Worm (Caenorhabditis elegans) whole organism, L2 larva: ENCODE measurements around the gene B0454.26.

Experiments
- C34F6.9 ChIP-seq: fragments of 150-350 bp; optimal IDR thresholded peaks from 2 replicates; lab custom pipeline; 2014; ENCODE audit warnings: missing biosample characterization, missing genetic modification characterization
- R02D3.7 ChIP-seq: fragments of 150-350 bp; optimal IDR thresholded peaks from 2 replicates; lab custom pipeline; 2014; ENCODE audit warnings: missing biosample characterization, missing genetic modification characterization
- Y55F3AM.14 ChIP-seq: fragments of 200-800 bp; sonication (Bioruptor generic); optimal IDR thresholded peaks from 2 replicates; lab custom pipeline; 2018; ENCODE audit warnings: mild to moderate bottlenecking, missing genetic modification characterization, missing compliant biosample characterization
- alr-1 ChIP-seq: fragments of 150-350 bp; optimal IDR thresholded peaks from 2 replicates; lab custom pipeline; 2014; ENCODE audit warnings: missing biosample characterization, missing genetic modification characterization
- aly-2 ChIP-seq: fragments of 150-350 bp; optimal IDR thresholded peaks from 2 replicates; lab custom pipeline; 2014; ENCODE audit warnings: missing biosample characterization, missing genetic modification characterization
- ama-1 ChIP-seq: fragments of 150-350 bp; optimal IDR thresholded peaks from 2 replicates; lab custom pipeline; 2018; ENCODE audit warnings: inconsistent platforms
- blmp-1 ChIP-seq: sonication (generic microtip); optimal IDR thresholded peaks from 2 replicates; lab custom pipeline; 2017; ENCODE audit warnings: missing genetic modification characterization, mild to moderate bottlenecking, missing compliant biosample characterization, antibody characterized with exemption, moderate library complexity; ENCODE audit not compliant: insufficient read depth
- ceh-16 ChIP-seq: fragments of 150-350 bp; optimal IDR thresholded peaks from 2 replicates; lab custom pipeline; 2014; ENCODE audit warnings: missing biosample characterization, missing genetic modification characterization
- ceh-82 ChIP-seq: fragments of 150-350 bp; optimal IDR thresholded peaks from 2 replicates; lab custom pipeline; 2014; ENCODE audit warnings: missing biosample characterization, missing genetic modification characterization
- crh-2 ChIP-seq: sonication (generic microtip); optimal IDR thresholded peaks from 2 replicates; lab custom pipeline; 2017; ENCODE audit warnings: missing biosample characterization, missing genetic modification characterization
- dmd-4 ChIP-seq: sonication (generic microtip); optimal IDR thresholded peaks from 2 replicates; lab custom pipeline; 2017; ENCODE audit warnings: missing biosample characterization, missing genetic modification characterization
- egl-27 ChIP-seq: sonication (generic microtip); optimal IDR thresholded peaks from 3 replicates; lab custom pipeline; 2017; ENCODE audit warnings: missing biosample characterization, missing genetic modification reagents, missing genetic modification characterization
- elt-3 ChIP-seq: sonication (generic microtip); optimal IDR thresholded peaks from 2 replicates; lab custom pipeline; 2017; ENCODE audit warnings: missing biosample characterization, missing genetic modification characterization
- fos-1 ChIP-seq: fragments of 150-350 bp; optimal IDR thresholded peaks from 2 replicates; lab custom pipeline; 2014; ENCODE audit warnings: missing biosample characterization, missing genetic modification characterization
- gmeb-1 ChIP-seq: fragments of 150-350 bp; optimal IDR thresholded peaks from 2 replicates; lab custom pipeline; 2014; ENCODE audit warnings: missing biosample characterization, missing genetic modification characterization
- lin-11 ChIP-seq: fragments of 150-350 bp; sonication (generic microtip); optimal IDR thresholded peaks from 2 replicates; lab custom pipeline; 2014; ENCODE audit warnings: missing biosample characterization, missing genetic modification characterization, inconsistent platforms, mixed read lengths
- lsy-2 ChIP-seq, 2 experiments: fragments of 150-350 bp in 1 of 2; sonication (generic microtip) in 1 of 2; optimal IDR thresholded peaks; 2 replicates each; lab custom pipeline; 2014 to 2017; ENCODE audit warnings: missing biosample characterization in 2 of 2, missing genetic modification characterization in 2 of 2
- mbf-1 ChIP-seq: sonication (generic microtip); optimal IDR thresholded peaks from 2 replicates; lab custom pipeline; 2017; ENCODE audit warnings: missing biosample characterization, missing genetic modification characterization
- nhr-10 ChIP-seq: sonication (generic microtip); optimal IDR thresholded peaks from 2 replicates; lab custom pipeline; 2017; ENCODE audit warnings: missing biosample characterization, missing genetic modification characterization
- nhr-11 ChIP-seq: fragments of 150-350 bp; optimal IDR thresholded peaks from 2 replicates; lab custom pipeline; 2014; ENCODE audit warnings: missing biosample characterization, missing genetic modification characterization
- nhr-12 ChIP-seq: fragments of 150-350 bp; optimal IDR thresholded peaks from 2 replicates; lab custom pipeline; 2014; ENCODE audit warnings: missing biosample characterization, missing genetic modification characterization
- nhr-21 ChIP-seq: fragments of 150-350 bp; optimal IDR thresholded peaks from 2 replicates; lab custom pipeline; 2014; ENCODE audit warnings: missing biosample characterization, missing genetic modification characterization
- nhr-6 ChIP-seq: fragments of 150-350 bp; optimal IDR thresholded peaks from 2 replicates; lab custom pipeline; 2014; ENCODE audit warnings: missing biosample characterization, missing genetic modification characterization
- sem-4 ChIP-seq: fragments of 150-350 bp; optimal IDR thresholded peaks from 2 replicates; lab custom pipeline; 2014; ENCODE audit warnings: missing biosample characterization, missing genetic modification reagents, missing genetic modification characterization
- skn-1 ChIP-seq: sonication (generic microtip); optimal IDR thresholded peaks from 2 replicates; lab custom pipeline; 2017; ENCODE audit warnings: missing biosample characterization, missing genetic modification characterization
- sma-3 ChIP-seq: sonication (generic microtip); optimal IDR thresholded peaks from 2 replicates; lab custom pipeline; 2016; ENCODE audit warnings: missing genetic modification reagents, missing genetic modification characterization, missing compliant biosample characterization
- snpc-4 ChIP-seq: fragments of 150-350 bp; optimal IDR thresholded peaks from 2 replicates; lab custom pipeline; 2014; ENCODE audit warnings: missing biosample characterization, missing genetic modification characterization
- unc-39 ChIP-seq: fragments of 150-350 bp; optimal IDR thresholded peaks from 2 replicates; lab custom pipeline; 2014; ENCODE audit warnings: missing biosample characterization, missing genetic modification characterization
- unc-55 ChIP-seq: fragments of 150-350 bp; sonication (generic microtip); optimal IDR thresholded peaks from 3 replicates; lab custom pipeline; 2014; ENCODE audit warnings: missing biosample characterization, missing genetic modification reagents, missing genetic modification characterization
- zag-1 ChIP-seq: fragments of 150-350 bp; optimal IDR thresholded peaks from 2 replicates; lab custom pipeline; 2014; ENCODE audit warnings: missing biosample characterization, missing genetic modification characterization
- ztf-1 ChIP-seq: fragments of 200-800 bp; sonication (Bioruptor generic); conservative IDR thresholded peaks from 2 replicates; pipeline ENCODE4 v1.3.6; 2022; ENCODE audit warnings: missing genetic modification characterization, missing compliant biosample characterization
- ztf-11 ChIP-seq: sonication (generic microtip); optimal IDR thresholded peaks from 2 replicates; lab custom pipeline; 2017; ENCODE audit warnings: missing biosample characterization, missing genetic modification characterization

B0454.26 gene

ce11 chrII:3051332-3051731 is 13.0 kb upstream of the B0454.26 start:
- no peak for TF ChIP-seq skn-1 (tag; lab: Kevin White, UChicago)
- no peak for TF ChIP-seq ztf-11 (tag; lab: Kevin White, UChicago)
- TF ChIP-seq ceh-82 (tag; lab: Kevin White, UChicago): no peak
- no peak for TF ChIP-seq dmd-4 (tag; lab: Kevin White, UChicago)
- TF ChIP-seq ama-1 (lab: Kevin White, UChicago): no peak
- no peak for TF ChIP-seq gmeb-1 (tag; lab: Kevin White, UChicago)
- no peak for TF ChIP-seq lin-11
- no peak for TF ChIP-seq sma-3 (GFP tag; lab: Kevin White, UChicago)

DNA sequence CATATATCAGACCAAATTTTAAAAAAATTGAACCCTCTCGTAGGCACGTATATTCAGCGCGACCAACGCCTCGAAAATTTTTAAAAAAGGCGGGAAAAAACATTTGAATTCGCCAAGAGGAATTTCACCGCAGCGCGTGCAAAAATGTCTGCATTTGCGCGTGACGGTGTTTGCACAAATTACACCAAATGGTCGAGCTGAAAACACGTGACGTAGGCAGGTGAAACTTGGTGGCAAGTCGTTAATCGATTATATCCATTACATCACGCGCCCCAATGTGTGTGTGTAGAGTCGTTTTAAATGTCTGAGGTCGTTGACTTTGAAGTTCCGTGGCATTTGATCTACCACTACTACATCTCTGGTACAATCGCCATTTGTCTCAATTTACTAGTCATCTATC is 12.3 kb upstream of the B0454.26 start, which contains the start of gene sri-31:
TSS of gene sri-31 (plus strand) at position 301 of the 400 bp plus-strand sequence.
- no peak for TF ChIP-seq dmd-4 (tag; lab: Kevin White, UChicago)
- no peak for TF ChIP-seq sma-3 (GFP tag; lab: Kevin White, UChicago)
- TF ChIP-seq blmp-1 (tag; lab: Kevin White, UChicago): no peak
- TF ChIP-seq unc-39 (tag; lab: Kevin White, UChicago): no peak
- no peak for TF ChIP-seq ztf-11 (tag; lab: Kevin White, UChicago)
- TF ChIP-seq zag-1 (tag; lab: Kevin White, UChicago): no peak
- no peak for TF ChIP-seq C34F6.9 (tag; lab: Kevin White, UChicago)
- TF ChIP-seq lsy-2 (tag; optimal IDR thresholded peaks at IDR 0.05; lab: Kevin White, UChicago): no peak

DNA sequence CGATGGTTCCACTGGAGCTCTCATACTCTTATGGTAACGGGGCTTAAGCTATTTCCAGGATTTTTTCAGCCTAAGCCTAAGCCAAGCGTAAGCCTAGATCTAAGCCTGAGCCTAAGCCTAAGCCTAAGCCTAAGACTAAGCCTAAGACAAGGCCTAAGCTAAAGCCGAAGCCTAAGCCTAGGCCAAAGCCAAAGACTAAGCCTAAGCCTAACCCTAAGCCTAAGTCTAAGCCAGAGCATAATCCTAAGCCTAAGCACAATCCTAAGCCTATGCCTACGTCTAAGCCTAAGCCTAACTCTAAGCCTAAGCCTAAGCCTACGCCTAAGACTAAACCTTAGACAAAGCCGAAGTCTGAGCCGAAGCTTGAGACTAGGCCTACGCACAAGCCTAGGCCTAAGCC is 10.6 kb upstream of the B0454.26 start:
- TF ChIP-seq alr-1 (tag; lab: Kevin White, UChicago) (no peak), nhr-12 (tag; lab: Kevin White, UChicago) (no peak), ztf-1 (GFP tag; lab: Robert Waterston, UW) (no peak), R02D3.7 (no peak), Y55F3AM.14 (no peak), elt-3 (tag; lab: Kevin White, UChicago) (no peak), C34F6.9 (tag; lab: Kevin White, UChicago) (no peak), unc-55 (GFP tag; lab: Kevin White, UChicago) (no peak), ama-1 (lab: Kevin White, UChicago) (no peak), sem-4 (no peak), nhr-6 (no peak)

DNA sequence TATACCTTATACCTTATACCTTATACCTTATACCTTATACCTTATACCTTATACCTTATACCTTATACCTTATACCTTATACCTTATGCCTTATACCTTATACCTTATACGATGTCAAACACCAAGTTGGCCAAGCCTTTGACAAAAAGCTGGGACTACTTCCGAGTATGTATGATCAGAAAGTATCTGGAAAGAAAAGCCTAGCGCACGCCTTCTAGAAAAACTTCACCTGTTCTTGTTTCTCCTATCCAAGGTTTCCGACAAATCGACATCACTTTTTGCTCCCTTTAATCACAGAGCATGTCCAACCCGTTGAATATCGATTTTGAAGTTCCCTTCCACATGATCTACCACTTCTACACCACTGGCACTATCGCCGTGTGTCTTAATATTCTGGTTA is 10.0 kb upstream of the B0454.26 start, which contains the start of gene sri-28:
TSS of gene sri-28 (plus strand) at position 301 of the 400 bp plus-strand sequence.
- TF ChIP-seq unc-39 (tag; lab: Kevin White, UChicago): no peak

- TF ChIP-seq unc-39 (tag; lab: Kevin White, UChicago) (no peak), Y55F3AM.14 (no peak), egl-27 (no peak), ztf-1 (GFP tag; lab: Robert Waterston, UW) (no peak), nhr-11 (tag; lab: Kevin White, UChicago) (no peak), alr-1 (tag; lab: Kevin White, UChicago) (no peak), dmd-4 (tag; lab: Kevin White, UChicago) (no peak), mbf-1 (tag; lab: Kevin White, UChicago) (no peak), nhr-21 (tag; lab: Kevin White, UChicago) (no peak), ceh-82 (tag; lab: Kevin White, UChicago) (no peak), snpc-4 (no peak), nhr-10 (tag; lab: Kevin White, UChicago) (no peak), lin-11 (no peak), ceh-16 (tag; lab: Kevin White, UChicago) (no peak), unc-55 (GFP tag; lab: Kevin White, UChicago) (no peak), elt-3 (tag; lab: Kevin White, UChicago) (no peak), crh-2 (no peak)
- TF ChIP-seq, all 48 proteins: peak for 0
Observed at ce11 chrII:3045875-3046274, 7.5 kb upstream of the B0454.26 start, which contains the start of gene sri-30. TSS of gene sri-30 (plus strand) at chrII:3046175.

DNA sequence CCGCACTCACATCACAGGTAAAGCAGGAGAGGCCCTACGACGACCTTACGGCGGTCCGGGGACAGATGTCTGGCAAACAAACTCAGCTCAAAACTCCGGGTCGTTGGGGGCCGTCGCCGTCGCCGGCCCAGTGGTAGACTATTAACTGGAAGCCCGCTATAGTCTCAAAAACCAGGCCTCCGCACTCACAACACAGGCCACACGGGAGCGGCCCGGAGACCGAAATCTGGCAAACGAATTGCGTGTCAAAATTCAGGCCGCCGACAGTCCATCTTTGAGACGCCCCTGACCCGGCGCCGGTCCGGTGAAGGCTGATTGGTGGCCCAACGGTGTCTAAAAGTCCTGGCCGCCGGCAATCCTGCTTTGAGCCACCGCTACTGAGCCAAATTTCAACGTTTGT is 7.1 kb upstream of the B0454.26 start:
- TF ChIP-seq unc-55 (GFP tag; lab: Kevin White, UChicago): no peak
- no peak for TF ChIP-seq elt-3 (tag; lab: Kevin White, UChicago)
- TF ChIP-seq aly-2 (tag; lab: Kevin White, UChicago): no peak
- no peak for TF ChIP-seq fos-1 (tag; lab: Kevin White, UChicago)
- TF ChIP-seq nhr-6: no peak
